Worm (Caenorhabditis elegans) whole organism, L1 larva: ENCODE measurements around the gene ZK470.6.
A peak's percentile ranks its signal among the peaks of the same experiment; 100 is the strongest.

Experiments used
- alr-1 ChIP-seq: fragments of 200-800 bp; sonication (Bioruptor generic); optimal IDR thresholded peaks from 2 replicates; lab custom pipeline; 2018; ENCODE audit warnings: borderline replicate concordance, mild to moderate bottlenecking, missing genetic modification characterization, missing compliant biosample characterization
- aly-2 ChIP-seq: fragments of 150-350 bp; optimal IDR thresholded peaks from 2 replicates; lab custom pipeline; 2014; ENCODE audit warnings: missing biosample characterization, missing genetic modification characterization
- ceh-63 ChIP-seq: fragments of 200-800 bp; sonication (Bioruptor generic); optimal IDR thresholded peaks from 2 replicates; lab custom pipeline; 2018; ENCODE audit warnings: mild to moderate bottlenecking, missing genetic modification characterization, missing compliant biosample characterization
- ceh-82 ChIP-seq, 3 experiments: fragments of 150-350 bp in 1 of 3; sonication (generic microtip) in 2 of 3; optimal IDR thresholded peaks; 2 replicates each; lab custom pipeline; 2014 to 2017; ENCODE audit warnings: missing biosample characterization in 3 of 3, missing genetic modification characterization in 3 of 3
- ceh-88 ChIP-seq: fragments of 200-800 bp; sonication (Bioruptor generic); IDR thresholded peaks from 2 replicates; pipeline ENCODE4 v1.3.6; 2022; ENCODE audit warnings: missing genetic modification characterization, missing compliant biosample characterization
- ceh-90 ChIP-seq: sonication (generic microtip); optimal IDR thresholded peaks from 2 replicates; lab custom pipeline; 2016; ENCODE audit warnings: missing genetic modification characterization, missing compliant biosample characterization
- ces-1 ChIP-seq: fragments of 150-350 bp; optimal IDR thresholded peaks from 2 replicates; lab custom pipeline; 2014; ENCODE audit warnings: missing biosample characterization, missing genetic modification reagents, missing genetic modification characterization
- dpl-1 ChIP-seq, 3 experiments: fragments of 150-350 bp in 2 of 3; sonication (generic microtip) in 1 of 3; optimal IDR thresholded peaks; 2 replicates each; lab custom pipeline; 2014 to 2017; ENCODE audit warnings: missing biosample characterization in 3 of 3, missing genetic modification characterization in 3 of 3, missing genetic modification reagents in 3 of 3
- dsc-1 ChIP-seq: sonication (generic microtip); optimal IDR thresholded peaks from 2 replicates; lab custom pipeline; 2016; ENCODE audit warnings: mild to moderate bottlenecking, missing genetic modification characterization, missing compliant biosample characterization
- efl-1 ChIP-seq, 4 experiments: fragments of 150-350 bp; optimal IDR thresholded peaks in 3 of 4; peaks in 1 of 4; 1 replicate in 1 of 4; 2 replicates in 3 of 4; lab custom pipeline; 2014; ENCODE audit warnings: missing biosample characterization in 2 of 4, missing genetic modification characterization in 2 of 4, missing genetic modification reagents in 2 of 4
- efl-3 ChIP-seq: fragments of 200-800 bp; sonication (Bioruptor generic); optimal IDR thresholded peaks from 2 replicates; lab custom pipeline; 2018; ENCODE audit warnings: mild to moderate bottlenecking, missing genetic modification characterization, missing compliant biosample characterization
- elt-2 ChIP-seq: sonication (generic microtip); optimal IDR thresholded peaks from 2 replicates; lab custom pipeline; 2016; ENCODE audit warnings: missing genetic modification characterization, mild to moderate bottlenecking, inconsistent platforms, missing compliant biosample characterization, missing genetic modification reagents
- elt-3 ChIP-seq, 6 experiments: fragments of 150-350 bp in 1 of 6; sonication (generic microtip); optimal IDR thresholded peaks; 2 replicates each; lab custom pipeline; 2017 to 2018; ENCODE audit warnings: missing biosample characterization in 6 of 6, missing genetic modification characterization in 6 of 6, inconsistent platforms in 1 of 6
- fkh-4 ChIP-seq: sonication (generic microtip); optimal IDR thresholded peaks from 2 replicates; lab custom pipeline; 2016; ENCODE audit warnings: missing compliant biosample characterization, missing genetic modification characterization, borderline replicate concordance
- fkh-8 ChIP-seq: sonication (generic microtip); optimal IDR thresholded peaks from 2 replicates; lab custom pipeline; 2016; ENCODE audit warnings: mild to moderate bottlenecking, missing genetic modification characterization, missing compliant biosample characterization
- fos-1 ChIP-seq: fragments of 150-350 bp; optimal IDR thresholded peaks from 2 replicates; lab custom pipeline; 2014; ENCODE audit warnings: missing biosample characterization, missing genetic modification characterization
- hlh-17 ChIP-seq: fragments of 200-800 bp; sonication (Bioruptor generic); optimal IDR thresholded peaks from 2 replicates; lab custom pipeline; 2018; ENCODE audit warnings: missing genetic modification characterization, mild to moderate bottlenecking, missing compliant biosample characterization, moderate library complexity, borderline replicate concordance
- hlh-4 ChIP-seq: sonication (generic microtip); optimal IDR thresholded peaks from 2 replicates; lab custom pipeline; 2016; ENCODE audit warnings: mild to moderate bottlenecking, missing genetic modification characterization, missing compliant biosample characterization
- irx-1 ChIP-seq: sonication (generic microtip); optimal IDR thresholded peaks from 2 replicates; lab custom pipeline; 2016; ENCODE audit warnings: missing genetic modification characterization, missing compliant biosample characterization
- lin-14 ChIP-seq: fragments of 200-800 bp; sonication (Bioruptor generic); optimal IDR thresholded peaks from 2 replicates; lab custom pipeline; 2018; ENCODE audit warnings: mild to moderate bottlenecking, missing genetic modification characterization, moderate library complexity, missing compliant biosample characterization
- lin-15B ChIP-seq: fragments of 150-350 bp; sonication (generic microtip); optimal IDR thresholded peaks from 3 replicates; lab custom pipeline; 2014; ENCODE audit warnings: missing biosample characterization, missing genetic modification characterization
- lin-39 ChIP-seq: fragments of 150-350 bp; optimal IDR thresholded peaks from 2 replicates; lab custom pipeline; 2014; ENCODE audit warnings: missing biosample characterization, missing genetic modification reagents, missing genetic modification characterization
- lir-3 ChIP-seq: sonication (generic microtip); optimal IDR thresholded peaks from 2 replicates; lab custom pipeline; 2016; ENCODE audit warnings: mild to moderate bottlenecking, missing genetic modification characterization, moderate library complexity, missing compliant biosample characterization; ENCODE audit not compliant: poor library complexity
- mab-9 ChIP-seq: fragments of 200-800 bp; sonication (Bioruptor generic); IDR thresholded peaks from 2 replicates; pipeline ENCODE4 v1.3.6; 2022; ENCODE audit warnings: missing genetic modification reagents, missing genetic modification characterization, missing compliant biosample characterization
- mdl-1 ChIP-seq, 2 experiments: fragments of 150-350 bp; optimal IDR thresholded peaks; 2 replicates each; lab custom pipeline; 2014 to 2017; ENCODE audit warnings: missing biosample characterization in 2 of 2, missing genetic modification characterization in 2 of 2, inconsistent platforms in 1 of 2
- mef-2 ChIP-seq: fragments of 150-350 bp; optimal IDR thresholded peaks from 2 replicates; lab custom pipeline; 2014; ENCODE audit warnings: missing biosample characterization, missing genetic modification characterization
- mep-1 ChIP-seq: fragments of 150-350 bp; optimal IDR thresholded peaks from 2 replicates; lab custom pipeline; 2014; ENCODE audit warnings: missing biosample characterization, missing genetic modification characterization
- nhr-11 ChIP-seq: fragments of 150-350 bp; optimal IDR thresholded peaks from 2 replicates; lab custom pipeline; 2014; ENCODE audit warnings: missing biosample characterization, missing genetic modification characterization
- nhr-20 ChIP-seq: sonication (generic microtip); optimal IDR thresholded peaks from 2 replicates; lab custom pipeline; 2016; ENCODE audit warnings: mild to moderate bottlenecking, missing genetic modification characterization, missing compliant biosample characterization
- nhr-77 ChIP-seq: fragments of 150-350 bp; optimal IDR thresholded peaks from 2 replicates; lab custom pipeline; 2014; ENCODE audit warnings: missing biosample characterization, missing genetic modification characterization
- nhr-84 ChIP-seq: sonication (generic microtip); optimal IDR thresholded peaks from 2 replicates; lab custom pipeline; 2017; ENCODE audit warnings: missing biosample characterization, missing genetic modification characterization
- nhr-90 ChIP-seq: sonication (generic microtip); optimal IDR thresholded peaks from 2 replicates; lab custom pipeline; 2016; ENCODE audit warnings: mild to moderate bottlenecking, missing genetic modification characterization, missing compliant biosample characterization; ENCODE audit not compliant: poor library complexity
- pag-3 ChIP-seq: sonication (generic microtip); optimal IDR thresholded peaks from 2 replicates; lab custom pipeline; 2017; ENCODE audit warnings: missing genetic modification characterization, mild to moderate bottlenecking, missing compliant biosample characterization, antibody characterized with exemption, borderline replicate concordance; ENCODE audit not compliant: insufficient read depth
- pax-3 ChIP-seq: fragments of 200-800 bp; sonication (Bioruptor generic); optimal IDR thresholded peaks from 2 replicates; lab custom pipeline; 2018; ENCODE audit warnings: mild to moderate bottlenecking, missing genetic modification characterization, moderate library complexity, missing compliant biosample characterization
- pqm-1 ChIP-seq: sonication (generic microtip); optimal IDR thresholded peaks from 3 replicates; lab custom pipeline; 2017; ENCODE audit warnings: missing biosample characterization, missing genetic modification characterization
- snpc-4 ChIP-seq: fragments of 150-350 bp; optimal IDR thresholded peaks from 2 replicates; lab custom pipeline; 2014; ENCODE audit warnings: missing biosample characterization, missing genetic modification characterization
- snu-23 ChIP-seq: sonication (generic microtip); optimal IDR thresholded peaks from 2 replicates; lab custom pipeline; 2016; ENCODE audit warnings: missing genetic modification characterization, missing compliant biosample characterization
- unc-30 ChIP-seq: sonication (generic microtip); optimal IDR thresholded peaks from 2 replicates; lab custom pipeline; 2017; ENCODE audit warnings: missing biosample characterization, missing genetic modification characterization
- unc-62 ChIP-seq: fragments of 150-350 bp; optimal IDR thresholded peaks from 2 replicates; lab custom pipeline; 2014; ENCODE audit warnings: missing biosample characterization, missing genetic modification reagents, missing genetic modification characterization
- vab-15 ChIP-seq: sonication (generic microtip); optimal IDR thresholded peaks from 2 replicates; lab custom pipeline; 2017; ENCODE audit warnings: missing genotype, mild to moderate bottlenecking, missing genetic modification characterization, missing compliant biosample characterization
- xbp-1 ChIP-seq: sonication (generic microtip); optimal IDR thresholded peaks from 2 replicates; lab custom pipeline; 2016; ENCODE audit warnings: missing genetic modification characterization, missing compliant biosample characterization
- ztf-4 ChIP-seq: fragments of 150-350 bp; optimal IDR thresholded peaks from 2 replicates; lab custom pipeline; 2014; ENCODE audit warnings: missing biosample characterization, missing genetic modification characterization

Gene ZK470.6

ce11 chrX:4190537-4191144 is 13.3 kb upstream of the ZK470.6 start, which contains the start of gene vha-12 (continued):
- peak; percentile 95 for TF ChIP-seq snu-23 (GFP tag; lab: Kevin White, UChicago)
- TF ChIP-seq snpc-4 (tag; lab: Kevin White, UChicago) = peak; percentile 68
- TF ChIP-seq nhr-84 (tag; lab: Kevin White, UChicago) = no peak
- peak; percentile 63 to 74 (median 68) for TF ChIP-seq dpl-1 (GFP tag; optimal IDR thresholded peaks at IDR 0.05; lab: Kevin White, UChicago)
- peak; percentile 78 for TF ChIP-seq ztf-4 (tag; lab: Kevin White, UChicago)
- no peak for TF ChIP-seq hlh-4 (tag; lab: Kevin White, UChicago)
- peak; percentile 51 for TF ChIP-seq lin-15B
- TF ChIP-seq ceh-88 (GFP tag; lab: Robert Waterston, UW) = peak; percentile 51; the same call in 1 of the 2 replicates
- no peak for TF ChIP-seq hlh-17 (GFP tag; lab: Kevin White, UChicago)
- TF ChIP-seq ceh-63 (GFP tag; lab: Kevin White, UChicago) = no peak
- TF ChIP-seq lin-39 (tag; lab: Kevin White, UChicago) = peak; percentile 65
- TF ChIP-seq mep-1 (tag; lab: Kevin White, UChicago) = peak; percentile 86
- TF ChIP-seq efl-3 = no peak
- peak; percentile 89 for TF ChIP-seq nhr-77 (tag; lab: Kevin White, UChicago)
- TF ChIP-seq pag-3 (tag; lab: Kevin White, UChicago) = peak; percentile 76
- TF ChIP-seq ceh-90 = no peak
- peak; percentile 94 for TF ChIP-seq xbp-1 (tag; lab: Kevin White, UChicago)
- TF ChIP-seq mdl-1 (tag; optimal IDR thresholded peaks at IDR 0.05; lab: Kevin White, UChicago) = peak in 1 of 2 experiments; percentile 89
- TF ChIP-seq lir-3 (tag; lab: Kevin White, UChicago) = peak; percentile 59
- peak; percentile 65 for TF ChIP-seq irx-1 (tag; lab: Kevin White, UChicago)
- TF ChIP-seq dsc-1 (tag; lab: Kevin White, UChicago) = peak; percentile 77
- TF ChIP-seq nhr-90 (tag; lab: Kevin White, UChicago) = peak; percentile 92
- TF ChIP-seq aly-2 (tag; lab: Kevin White, UChicago) = peak; percentile 83
- TF ChIP-seq unc-30 = no peak
- peak; percentile 96 for TF ChIP-seq nhr-20
- peak; percentile 89 for TF ChIP-seq fkh-8 (tag; lab: Kevin White, UChicago)
- peak; percentile 81 to 93 for TF ChIP-seq efl-1 (optimal IDR thresholded peaks at IDR 0.05; lab: Kevin White, UChicago)
- TF ChIP-seq efl-1 (GFP tag; optimal IDR thresholded peaks at IDR 0.05 in 1 of 2; lab: Kevin White, UChicago) = peak; percentile 60 to 96
- peak; percentile 66; the same call in 1 of the 2 replicates for TF ChIP-seq mab-9 (GFP tag; lab: Robert Waterston, UW)
- peak; percentile 77 for TF ChIP-seq elt-2
- no peak for TF ChIP-seq unc-62 (GFP tag; lab: Kevin White, UChicago)
- TF ChIP-seq pax-3 (tag; lab: Kevin White, UChicago) = peak; percentile 73
- peak; percentile 63 for TF ChIP-seq nhr-11 (tag; lab: Kevin White, UChicago)
- no peak for TF ChIP-seq vab-15 (tag; lab: Kevin White, UChicago)
- no peak for TF ChIP-seq ces-1 (GFP tag; lab: Kevin White, UChicago)
- TF ChIP-seq, all 84 proteins: peak for 58

ce11 chrX:4186656-4187055 is 9.4 kb upstream of the ZK470.6 start, which contains the start of gene mrp-6:
Gene mrp-6, minus strand, starts transcription at chrX:4186756.
- TF ChIP-seq dpl-1 (GFP tag; optimal IDR thresholded peaks at IDR 0.05; lab: Kevin White, UChicago) (no peak), ceh-88 (GFP tag; lab: Robert Waterston, UW) (no peak), ceh-90 (no peak), fos-1 (tag; lab: Kevin White, UChicago) (no peak), mef-2 (no peak), fkh-4 (tag; lab: Kevin White, UChicago) (no peak), lin-14 (no peak), pqm-1 (tag; lab: Kevin White, UChicago) (no peak), pax-3 (tag; lab: Kevin White, UChicago) (no peak), elt-3 (tag; optimal IDR thresholded peaks at IDR 0.05; lab: Kevin White, UChicago) (no peak), mdl-1 (tag; optimal IDR thresholded peaks at IDR 0.05; lab: Kevin White, UChicago) (no peak), alr-1 (no peak), efl-1 (optimal IDR thresholded peaks at IDR 0.05; lab: Kevin White, UChicago) (no peak), efl-1 (GFP tag; optimal IDR thresholded peaks at IDR 0.05 in 1 of 2; lab: Kevin White, UChicago) (no peak), hlh-4 (tag; lab: Kevin White, UChicago) (no peak), nhr-90 (tag; lab: Kevin White, UChicago) (no peak), pag-3 (tag; lab: Kevin White, UChicago) (no peak), ceh-82 (tag; optimal IDR thresholded peaks at IDR 0.05; lab: Kevin White, UChicago) (no peak), mab-9 (GFP tag; lab: Robert Waterston, UW) (no peak)
